Fruit fly (Drosophila melanogaster) whole organism, prepupa: ENCODE data around the gene Hs3st-B.
A peak's percentile ranks its signal among the peaks of the same experiment; 100 is the strongest.

Experiments
- Blimp-1 ChIP-seq: fragments of 200-800 bp; sonication (Bioruptor generic); optimal IDR thresholded peaks from 3 replicates; lab custom pipeline; 2017; ENCODE audit warnings: missing biosample characterization, missing genetic modification characterization, mild to moderate bottlenecking, moderate library complexity, missing genetic modification reagents
- CG11294 ChIP-seq: fragments of 200-800 bp; sonication (Bioruptor generic); IDR thresholded peaks from 2 replicates; pipeline ENCODE4 v1.3.6; 2022; ENCODE audit warnings: missing biosample characterization, missing genetic modification characterization
- CG11762 ChIP-seq: fragments of 200-800 bp; sonication (Bioruptor generic); optimal IDR thresholded peaks from 3 replicates; lab custom pipeline; 2016; ENCODE audit warnings: missing biosample characterization, missing genetic modification characterization; ENCODE audit not compliant: insufficient read depth
- CG11902 ChIP-seq: fragments of 200-800 bp; sonication (Bioruptor generic); optimal IDR thresholded peaks from 3 replicates; lab custom pipeline; 2016; ENCODE audit warnings: missing biosample characterization, missing genetic modification characterization
- CG15336 ChIP-seq: fragments of 200-800 bp; sonication (Bioruptor generic); IDR thresholded peaks from 2 replicates; pipeline ENCODE4 v1.3.6; 2022; ENCODE audit warnings: missing biosample characterization, missing genetic modification characterization
- CG1621 ChIP-seq: fragments of 200-800 bp; sonication (Bioruptor generic); optimal IDR thresholded peaks from 3 replicates; lab custom pipeline; 2018; ENCODE audit warnings: missing biosample characterization, mild to moderate bottlenecking, missing genetic modification characterization
- CG16779 ChIP-seq: fragments of 200-800 bp; sonication (Bioruptor generic); optimal IDR thresholded peaks from 3 replicates; lab custom pipeline; 2017; ENCODE audit warnings: missing biosample characterization, mild to moderate bottlenecking, missing genetic modification characterization
- CG3032 ChIP-seq: fragments of 200-800 bp; optimal IDR thresholded peaks from 2 replicates; lab custom pipeline; 2019; ENCODE audit warnings: missing biosample characterization, mild to moderate bottlenecking, missing genetic modification characterization, moderate library complexity
- CG31627 ChIP-seq: fragments of 200-800 bp; sonication (Bioruptor generic); optimal IDR thresholded peaks from 3 replicates; lab custom pipeline; 2016; ENCODE audit warnings: missing biosample characterization, missing genetic modification characterization
- CG32006 ChIP-seq: fragments of 200-800 bp; sonication (Bioruptor generic); optimal IDR thresholded peaks from 3 replicates; lab custom pipeline; 2017; ENCODE audit warnings: missing biosample characterization, mild to moderate bottlenecking, missing genetic modification characterization
- CG34406 ChIP-seq: fragments of 200-800 bp; sonication (Bioruptor generic); optimal IDR thresholded peaks from 3 replicates; lab custom pipeline; 2016; ENCODE audit warnings: missing biosample characterization, missing genetic modification characterization
- CG4318 ChIP-seq: fragments of 200-800 bp; sonication (Bioruptor generic); optimal IDR thresholded peaks from 3 replicates; lab custom pipeline; 2017; ENCODE audit warnings: missing biosample characterization, mild to moderate bottlenecking, missing genetic modification characterization
- CG6163 ChIP-seq: fragments of 200-800 bp; sonication (Bioruptor generic); IDR thresholded peaks from 3 replicates; pipeline ENCODE4 v1.3.6; 2022; ENCODE audit warnings: missing biosample characterization, missing genetic modification characterization
- CG6276 ChIP-seq: fragments of 200-800 bp; sonication (Bioruptor generic); optimal IDR thresholded peaks from 2 replicates; lab custom pipeline; 2017; ENCODE audit warnings: missing biosample characterization, mild to moderate bottlenecking, missing genetic modification characterization
- CG6792 ChIP-seq: fragments of 200-800 bp; sonication (Bioruptor generic); optimal IDR thresholded peaks from 3 replicates; lab custom pipeline; 2016; ENCODE audit warnings: missing biosample characterization, missing genetic modification characterization
- CG6808 ChIP-seq: fragments of 200-800 bp; sonication (Bioruptor generic); optimal IDR thresholded peaks from 3 replicates; lab custom pipeline; 2017; ENCODE audit warnings: missing biosample characterization, missing genetic modification characterization, mild to moderate bottlenecking, moderate library complexity, missing genetic modification reagents
- CG6854 ChIP-seq: fragments of 200-800 bp; sonication (Bioruptor generic); optimal IDR thresholded peaks from 2 replicates; lab custom pipeline; 2017; ENCODE audit warnings: missing biosample characterization, mild to moderate bottlenecking, missing genetic modification characterization
- CG8119 ChIP-seq: fragments of 200-800 bp; sonication (Bioruptor generic); IDR thresholded peaks from 3 replicates; pipeline ENCODE4 v1.3.6; 2022; ENCODE audit warnings: missing biosample characterization, missing genetic modification characterization
- CG8632 ChIP-seq: fragments of 200-800 bp; sonication (Bioruptor generic); optimal IDR thresholded peaks from 3 replicates; lab custom pipeline; 2016; ENCODE audit warnings: missing biosample characterization, missing genetic modification characterization
- CG9139 ChIP-seq: fragments of 200-800 bp; sonication (Bioruptor generic); optimal IDR thresholded peaks from 3 replicates; lab custom pipeline; 2017; ENCODE audit warnings: missing biosample characterization, mild to moderate bottlenecking, missing genetic modification characterization
- Eip78C ChIP-seq: fragments of 200-800 bp; sonication (Bioruptor generic); peaks from one replicate; lab custom pipeline; 2016; ENCODE audit warnings: missing biosample characterization, missing genetic modification characterization
- Ets21C ChIP-seq: fragments of 200-800 bp; sonication (Bioruptor generic); optimal IDR thresholded peaks from 3 replicates; lab custom pipeline; 2016; ENCODE audit warnings: missing biosample characterization, missing genetic modification characterization
- Ets96B ChIP-seq: fragments of 200-800 bp; optimal IDR thresholded peaks from 2 replicates; lab custom pipeline; 2019; ENCODE audit warnings: missing biosample characterization, mild to moderate bottlenecking, missing genetic modification characterization, moderate library complexity
- Gug ChIP-seq: fragments of 200-800 bp; sonication (Bioruptor generic); IDR thresholded peaks from 2 replicates; pipeline ENCODE4 v1.3.6; 2022; ENCODE audit warnings: missing biosample characterization, missing genetic modification characterization
- Hr38 ChIP-seq: sonication (Bioruptor generic); optimal IDR thresholded peaks from 2 replicates; lab custom pipeline; 2016; ENCODE audit warnings: missing biosample characterization, missing genetic modification characterization
- Hr4 ChIP-seq: fragments of 200-800 bp; sonication (Bioruptor generic); optimal IDR thresholded peaks from 3 replicates; lab custom pipeline; 2016; ENCODE audit warnings: missing biosample characterization, missing genetic modification characterization
- OdsH ChIP-seq: fragments of 200-800 bp; sonication (Bioruptor generic); optimal IDR thresholded peaks from 3 replicates; lab custom pipeline; 2016; ENCODE audit warnings: missing biosample characterization, missing genetic modification characterization
- Smox ChIP-seq: fragments of 200-800 bp; sonication (Bioruptor generic); optimal IDR thresholded peaks from 3 replicates; lab custom pipeline; 2016; ENCODE audit warnings: missing biosample characterization, missing genetic modification characterization
- Sox102F ChIP-seq: fragments of 200-800 bp; sonication (Bioruptor generic); optimal IDR thresholded peaks from 2 replicates; lab custom pipeline; 2016; ENCODE audit warnings: missing biosample characterization, mild to moderate bottlenecking, missing genetic modification characterization
- Sox14 ChIP-seq: fragments of 200-800 bp; sonication (Bioruptor generic); optimal IDR thresholded peaks from 3 replicates; lab custom pipeline; 2016; ENCODE audit warnings: missing biosample characterization, missing genetic modification characterization
- Sox15 ChIP-seq: fragments of 200-800 bp; sonication (Bioruptor generic); optimal IDR thresholded peaks from 3 replicates; lab custom pipeline; 2016; ENCODE audit warnings: missing biosample characterization, missing genetic modification characterization
- acj6 ChIP-seq: fragments of 200-800 bp; sonication (Bioruptor generic); optimal IDR thresholded peaks from 3 replicates; lab custom pipeline; 2016; ENCODE audit warnings: missing biosample characterization, missing genetic modification characterization
- cyc ChIP-seq: fragments of 200-800 bp; sonication (Bioruptor generic); optimal IDR thresholded peaks from 3 replicates; lab custom pipeline; 2016; ENCODE audit warnings: missing biosample characterization, missing genetic modification characterization
- dac ChIP-seq: fragments of 200-800 bp; sonication (Bioruptor generic); optimal IDR thresholded peaks from 2 replicates; lab custom pipeline; 2017; ENCODE audit warnings: missing biosample characterization, mild to moderate bottlenecking, missing genetic modification characterization
- dsx ChIP-seq: fragments of 200-800 bp; optimal IDR thresholded peaks from 3 replicates; lab custom pipeline; 2019; ENCODE audit warnings: missing biosample characterization, mild to moderate bottlenecking, missing genetic modification characterization, moderate library complexity; ENCODE audit not compliant: poor library complexity, severe bottlenecking
- eg ChIP-seq: fragments of 200-800 bp; sonication (Bioruptor generic); IDR thresholded peaks from 3 replicates; pipeline ENCODE4 v1.3.6; 2022; ENCODE audit warnings: missing biosample characterization, missing genetic modification characterization
- esn ChIP-seq: fragments of 200-800 bp; sonication (Bioruptor generic); optimal IDR thresholded peaks from 2 replicates; lab custom pipeline; 2016; ENCODE audit warnings: missing biosample characterization, mild to moderate bottlenecking, missing genetic modification characterization, moderate library complexity
- fd59A ChIP-seq: fragments of 200-800 bp; sonication (Bioruptor generic); optimal IDR thresholded peaks from 2 replicates; lab custom pipeline; 2017; ENCODE audit warnings: missing biosample characterization, mild to moderate bottlenecking, missing genetic modification characterization, missing genetic modification reagents
- fd85E ChIP-seq: fragments of 200-800 bp; sonication (Bioruptor generic); optimal IDR thresholded peaks from 3 replicates; lab custom pipeline; 2016; ENCODE audit warnings: missing biosample characterization, missing genetic modification characterization
- fkh ChIP-seq: fragments of 200-800 bp; sonication (Bioruptor generic); optimal IDR thresholded peaks from 3 replicates; lab custom pipeline; 2017; ENCODE audit warnings: missing biosample characterization, mild to moderate bottlenecking, missing genetic modification characterization, moderate library complexity
- net ChIP-seq: fragments of 200-800 bp; sonication (Bioruptor generic); optimal IDR thresholded peaks from 3 replicates; lab custom pipeline; 2016; ENCODE audit warnings: missing biosample characterization, missing genetic modification characterization
- pdm3 ChIP-seq: fragments of 200-800 bp; sonication (Bioruptor generic); optimal IDR thresholded peaks from 3 replicates; lab custom pipeline; 2016; ENCODE audit warnings: missing biosample characterization, missing genetic modification characterization
- salr ChIP-seq, 2 experiments: fragments of 200-800 bp; sonication (Bioruptor generic); optimal IDR thresholded peaks; 3 replicates each; lab custom pipeline; 2016 to 2018; ENCODE audit warnings: missing biosample characterization in 2 of 2, missing genetic modification characterization in 2 of 2, mild to moderate bottlenecking in 1 of 2
- spab ChIP-seq: fragments of 200-800 bp; sonication (Bioruptor generic); optimal IDR thresholded peaks from 2 replicates; lab custom pipeline; 2017; ENCODE audit warnings: missing biosample characterization, mild to moderate bottlenecking, missing genetic modification characterization, missing genetic modification reagents
- ss ChIP-seq, 2 experiments: fragments of 200-800 bp; sonication (Bioruptor generic); optimal IDR thresholded peaks; 2 replicates in 1 of 2; 3 replicates in 1 of 2; lab custom pipeline; 2017 to 2018; ENCODE audit warnings: mild to moderate bottlenecking in 2 of 2, missing biosample characterization in 2 of 2, missing genetic modification characterization in 2 of 2, moderate library complexity in 1 of 2
- svp ChIP-seq: fragments of 200-800 bp; sonication (Bioruptor generic); peaks from one replicate; lab custom pipeline; 2016; ENCODE audit warnings: missing biosample characterization, missing genetic modification characterization

The Hs3st-B gene

dm6 chrX:19215215-19215614 is 33.2 kb upstream of the Hs3st-B start, which contains the start of gene Muc18B:
Gene Muc18B, plus strand, starts transcription at chrX:19215515.
- no peak for TF ChIP-seq Ets96B (tag; lab: Kevin White, UChicago)
- TF ChIP-seq CG31627 (GFP tag; lab: Kevin White, UChicago) = no peak
- TF ChIP-seq fkh (GFP tag; lab: Kevin White, UChicago) = no peak
- TF ChIP-seq CG6792 (GFP tag; lab: Kevin White, UChicago) = no peak
- TF ChIP-seq salr (GFP tag; optimal IDR thresholded peaks at IDR 0.05; lab: Kevin White, UChicago) = no peak
- TF ChIP-seq CG6276 (GFP tag; lab: Kevin White, UChicago) = no peak
- TF ChIP-seq CG1621 (tag; lab: Kevin White, UChicago) = no peak
- no peak for TF ChIP-seq dsx
- no peak for TF ChIP-seq Ets21C
- TF ChIP-seq spab (GFP tag; lab: Kevin White, UChicago) = no peak
- TF ChIP-seq, all 60 proteins: peak for 0

DNA sequence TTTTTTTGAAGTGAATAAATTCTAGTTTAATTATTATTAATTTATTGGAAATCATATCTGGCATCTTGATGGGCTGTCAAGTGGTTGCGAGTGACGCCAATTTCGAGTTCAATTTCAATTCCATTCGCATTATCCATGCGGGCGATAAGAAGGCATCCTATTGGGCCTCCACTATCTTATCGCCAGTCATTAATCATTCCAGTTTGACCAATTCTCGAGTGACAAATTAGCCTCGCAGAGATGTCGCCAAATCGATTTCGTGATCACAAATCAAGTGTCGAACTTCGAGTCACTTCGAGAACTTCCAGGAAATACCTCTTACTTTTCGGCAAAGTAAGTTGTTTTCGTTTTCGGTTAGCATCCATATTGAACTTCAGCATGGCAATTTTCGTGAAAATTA is 31.8 kb upstream of the Hs3st-B start:
- no peak for TF ChIP-seq CG11762 (GFP tag; lab: Kevin White, UChicago)
- no peak for TF ChIP-seq svp (GFP tag; lab: Kevin White, UChicago)
- TF ChIP-seq Gug (GFP tag; lab: Robert Waterston, UW) = no peak
- no peak for TF ChIP-seq Blimp-1 (GFP tag; lab: Kevin White, UChicago)
- no peak for TF ChIP-seq CG6854 (GFP tag; lab: Kevin White, UChicago)
- TF ChIP-seq CG6163 (GFP tag; lab: Robert Waterston, UW) = no peak
- no peak for TF ChIP-seq CG11902 (GFP tag; lab: Kevin White, UChicago)
- no peak for TF ChIP-seq CG16779 (tag; lab: Kevin White, UChicago)
- TF ChIP-seq Ets21C = no peak
- no peak for TF ChIP-seq CG8632 (GFP tag; lab: Kevin White, UChicago)
- TF ChIP-seq cyc (GFP tag; lab: Kevin White, UChicago) = no peak
- TF ChIP-seq acj6 (GFP tag; lab: Kevin White, UChicago) = no peak
- TF ChIP-seq CG4318 (GFP tag; lab: Kevin White, UChicago) = no peak

DNA sequence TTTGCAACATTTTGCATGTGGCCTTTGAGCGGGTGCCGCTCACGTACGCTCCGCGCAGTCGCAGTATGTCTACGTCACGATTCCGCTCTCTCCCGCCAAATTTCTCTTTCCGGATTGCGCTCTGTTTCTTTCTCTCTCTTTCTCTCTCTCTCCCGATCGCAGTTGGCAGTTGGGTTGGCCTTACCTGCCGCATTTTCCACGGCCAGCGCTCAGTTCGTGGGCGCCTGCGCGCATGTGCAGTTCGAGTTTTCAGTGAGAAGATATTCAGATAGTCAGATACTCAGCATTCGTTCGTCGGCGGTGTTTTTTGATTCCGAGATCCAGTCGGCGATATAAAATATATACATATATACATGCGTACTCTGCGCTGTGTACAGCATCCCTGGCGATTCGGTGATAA is 28.0 kb upstream of the Hs3st-B start, which contains the start of gene CG7884:
CG7884 (plus strand) TSS at position 208 of the 400 bp plus-strand sequence.
- TF ChIP-seq CG34406 (no peak), pdm3 (no peak), esn (GFP tag; lab: Kevin White, UChicago) (no peak), Sox102F (GFP tag; lab: Kevin White, UChicago) (peak; percentile 34), CG8119 (GFP tag; lab: Robert Waterston, UW) (peak; percentile 48; the same call in 1 of the 3 replicates), net (GFP tag; lab: Kevin White, UChicago) (peak; percentile 12), eg (GFP tag; lab: Robert Waterston, UW) (peak; percentile 24; the same call in 1 of the 3 replicates), fd59A (no peak), Hr4 (GFP tag; lab: Kevin White, UChicago) (no peak), cyc (GFP tag; lab: Kevin White, UChicago) (no peak), Ets96B (tag; lab: Kevin White, UChicago) (no peak), CG6808 (GFP tag; lab: Kevin White, UChicago) (no peak), spab (GFP tag; lab: Kevin White, UChicago) (no peak), Eip78C (GFP tag; lab: Kevin White, UChicago) (peak; percentile 21), CG31627 (GFP tag; lab: Kevin White, UChicago) (no peak), Ets21C (no peak), CG6792 (GFP tag; lab: Kevin White, UChicago) (no peak), salr (GFP tag; optimal IDR thresholded peaks at IDR 0.05; lab: Kevin White, UChicago) (no peak), acj6 (GFP tag; lab: Kevin White, UChicago) (no peak), CG15336 (GFP tag; lab: Robert Waterston, UW) (peak; percentile 41; the same call in 1 of the 2 replicates), Hr38 (GFP tag; lab: Kevin White, UChicago) (no peak), Blimp-1 (GFP tag; lab: Kevin White, UChicago) (no peak), ss (GFP tag; optimal IDR thresholded peaks at IDR 0.05; lab: Kevin White, UChicago) (peak; percentile 14 to 46), CG1621 (tag; lab: Kevin White, UChicago) (peak; percentile 67), CG11902 (GFP tag; lab: Kevin White, UChicago) (no peak), fd85E (GFP tag; lab: Kevin White, UChicago) (no peak), CG32006 (GFP tag; lab: Kevin White, UChicago) (no peak), dac (no peak), Smox (GFP tag; lab: Kevin White, UChicago) (no peak), Sox14 (GFP tag; lab: Kevin White, UChicago) (no peak), Sox15 (GFP tag; lab: Kevin White, UChicago) (no peak), CG11294 (GFP tag; lab: Robert Waterston, UW) (no peak), OdsH (GFP tag; lab: Kevin White, UChicago) (no peak), CG3032 (tag; lab: Kevin White, UChicago) (no peak), CG9139 (peak; percentile 31)
